Worm (Caenorhabditis elegans) whole organism, L4/young adult: ENCODE results near the gene T14G12.6.

Source experiments
- W03F9.2 ChIP-seq: fragments of 150-350 bp; optimal IDR thresholded peaks from 2 replicates; lab custom pipeline; 2014; ENCODE audit warnings: missing biosample characterization, missing genetic modification characterization
- dao-5 ChIP-seq: sonication (generic microtip); optimal IDR thresholded peaks from 2 replicates; lab custom pipeline; 2016; ENCODE audit warnings: missing genotype, missing genetic modification characterization, moderate library complexity, missing compliant biosample characterization
- him-1 ChIP-seq: sonication (generic microtip); optimal IDR thresholded peaks from 2 replicates; lab custom pipeline; 2016; ENCODE audit warnings: missing genotype, missing genetic modification reagents, missing genetic modification characterization, missing compliant biosample characterization

The T14G12.6 gene

ce11 chrX:3785111-3785808 lies 26.0 kb upstream of the T14G12.6 start:
- TF ChIP-seq him-1 (tag; lab: Kevin White, UChicago) = no peak
- TF ChIP-seq W03F9.2 = no peak
- TF ChIP-seq dao-5 (tag; lab: Kevin White, UChicago) = no peak

DNA sequence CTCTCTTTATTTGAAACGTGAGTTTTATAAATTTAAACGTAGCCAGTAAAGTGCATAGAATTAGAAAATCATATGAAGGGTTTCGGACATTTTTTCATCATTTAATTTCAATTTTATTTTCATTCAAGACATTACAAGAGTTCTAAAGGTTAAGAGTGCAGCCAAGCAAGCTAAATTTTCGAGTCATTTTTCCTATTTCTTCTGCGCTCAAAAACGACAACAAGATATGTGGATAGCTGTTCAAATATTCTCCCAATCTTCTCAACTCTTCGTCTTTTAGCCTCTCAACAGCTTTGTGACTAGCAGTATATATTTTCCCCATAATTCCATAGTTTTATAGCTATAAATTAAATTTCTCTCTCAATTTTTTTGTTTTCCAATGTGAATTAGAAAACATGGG lies 24.4 kb upstream of the T14G12.6 start:
- TF ChIP-seq him-1 (tag; lab: Kevin White, UChicago) = no peak
- no peak for TF ChIP-seq W03F9.2
- no peak for TF ChIP-seq dao-5 (tag; lab: Kevin White, UChicago)

- TF ChIP-seq W03F9.2 = no peak
- no peak for TF ChIP-seq dao-5 (tag; lab: Kevin White, UChicago)
- TF ChIP-seq him-1 (tag; lab: Kevin White, UChicago) = no peak
These were observed 21.8 kb upstream of the T14G12.6 start, which contains the start of gene marg-1 for ce11 chrX:3781040-3781439. Gene marg-1 (minus strand): TSS chrX:3781140.

ce11 chrX:3773233-3773632 lies 14.0 kb upstream of the T14G12.6 start:
- TF ChIP-seq W03F9.2 (no peak), dao-5 (tag; lab: Kevin White, UChicago) (no peak), him-1 (tag; lab: Kevin White, UChicago) (no peak)

DNA sequence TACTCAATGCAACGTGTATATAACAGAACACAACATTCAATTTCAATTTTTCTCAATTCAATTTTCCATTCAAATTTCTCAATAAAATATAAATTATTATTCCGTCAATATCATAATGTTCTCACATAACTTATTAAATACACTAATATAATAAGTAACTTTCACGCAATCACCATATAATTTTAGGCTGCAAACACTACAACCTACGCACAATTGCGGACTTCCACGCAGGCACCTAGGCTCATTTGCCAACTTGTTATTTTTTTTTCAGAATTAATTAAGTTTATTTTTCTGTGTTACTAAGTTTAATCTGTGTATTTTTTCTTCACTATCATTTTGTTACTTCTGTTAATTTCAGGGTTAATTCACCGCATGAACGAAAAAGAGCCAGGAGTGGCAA lies 13.2 kb upstream of the T14G12.6 start, which contains the start of gene F47B7.2:
Gene F47B7.2, plus strand, starts transcription at position 358 of the 400 bp plus-strand sequence.
- TF ChIP-seq W03F9.2 (no peak), dao-5 (tag; lab: Kevin White, UChicago) (no peak), him-1 (tag; lab: Kevin White, UChicago) (no peak)

DNA sequence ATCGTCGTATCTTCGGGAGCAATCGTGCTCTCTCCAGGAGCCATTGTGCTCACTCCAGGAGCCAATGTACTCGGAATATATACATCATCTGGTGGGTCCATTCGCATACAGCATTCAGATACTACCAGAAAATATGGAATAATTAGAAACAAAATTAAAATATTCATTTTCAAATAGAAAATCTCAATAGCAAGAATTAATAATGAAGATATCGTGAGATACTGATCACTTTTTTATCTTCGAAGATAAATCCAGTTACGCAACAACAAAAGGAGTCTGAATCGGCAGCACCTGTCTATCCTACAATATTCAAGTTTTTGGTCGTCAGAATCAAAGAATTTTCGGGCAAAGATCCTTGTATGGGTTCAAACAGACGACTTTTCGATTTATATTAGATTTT lies 9.5 kb upstream of the T14G12.6 start, which contains the start of gene F47B7.5:
Gene F47B7.5, minus strand, starts transcription at position 101 of the 400 bp plus-strand sequence.
- TF ChIP-seq dao-5 (tag; lab: Kevin White, UChicago) (no peak), him-1 (tag; lab: Kevin White, UChicago) (no peak), W03F9.2 (no peak)

DNA sequence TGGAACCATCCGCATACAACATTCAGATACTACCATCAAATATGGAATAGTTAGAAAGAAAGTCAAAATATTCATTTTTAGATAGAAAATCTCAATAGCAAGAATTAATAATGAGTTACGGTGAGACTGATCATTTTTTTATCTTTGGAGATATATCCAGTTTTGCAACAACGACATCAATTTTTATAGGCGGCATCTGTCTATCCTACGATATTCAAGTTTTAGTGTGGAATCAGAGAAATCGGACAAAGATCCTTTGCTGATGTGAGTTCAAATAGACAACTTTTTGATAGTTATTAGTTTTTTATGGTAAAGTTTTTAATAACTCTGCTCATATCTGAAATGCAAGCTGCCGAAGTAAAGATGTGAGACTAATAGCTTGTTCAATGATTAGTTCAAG lies 7.3 kb upstream of the T14G12.6 start, which contains the start of gene F47B7.4:
Gene F47B7.4, minus strand, starts transcription at position 101 of the 400 bp plus-strand sequence.
- TF ChIP-seq him-1 (tag; lab: Kevin White, UChicago) = no peak
- TF ChIP-seq W03F9.2 = no peak
- no peak for TF ChIP-seq dao-5 (tag; lab: Kevin White, UChicago)

- TF ChIP-seq him-1 (tag; lab: Kevin White, UChicago) = no peak
- TF ChIP-seq W03F9.2 = no peak
- no peak for TF ChIP-seq dao-5 (tag; lab: Kevin White, UChicago)
These were observed 5.0 kb upstream of the T14G12.6 start, which contains the start of gene F47B7.3 for ce11 chrX:3764295-3764694. Gene F47B7.3 (minus strand): TSS chrX:3764395.

- no peak for TF ChIP-seq him-1 (tag; lab: Kevin White, UChicago)
- TF ChIP-seq W03F9.2 = no peak
- no peak for TF ChIP-seq dao-5 (tag; lab: Kevin White, UChicago)
These were observed 3.2 kb upstream of the T14G12.6 start, which contains the start of gene T14G12.11 for ce11 chrX:3762410-3762809. Gene T14G12.11 (minus strand): TSS chrX:3762547.

- TF ChIP-seq dao-5 (tag; lab: Kevin White, UChicago) = no peak
- TF ChIP-seq W03F9.2 = no peak
- no peak for TF ChIP-seq him-1 (tag; lab: Kevin White, UChicago)
These were observed 575 bp upstream of the T14G12.6 start for ce11 chrX:3759820-3760219.

- TF ChIP-seq him-1 (tag; lab: Kevin White, UChicago) (no peak), dao-5 (tag; lab: Kevin White, UChicago) (no peak), W03F9.2 (no peak)
These were observed 846 bp downstream of the T14G12.6 start, which contains the start of gene T14G12.12 for ce11 chrX:3758399-3758798. Gene T14G12.12 (minus strand): TSS chrX:3758499.

DNA sequence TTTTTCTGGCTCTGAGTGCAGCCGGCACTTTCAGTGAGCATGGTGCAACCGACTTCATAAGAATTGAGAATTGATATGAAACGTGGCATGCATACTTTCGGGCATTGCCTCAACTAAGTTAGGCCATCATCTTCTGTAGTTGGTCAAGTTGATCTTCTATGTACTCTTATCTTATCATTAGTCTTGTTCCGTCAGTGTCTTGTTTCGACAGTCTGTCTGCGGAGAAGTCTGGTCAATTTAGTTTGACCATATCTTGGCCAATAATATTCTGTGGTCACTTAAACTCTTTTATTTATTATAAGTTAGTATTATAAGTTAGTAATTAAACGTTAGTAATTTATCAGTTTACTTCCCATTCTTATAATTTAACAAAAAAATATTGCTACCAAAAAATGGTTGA lies 3.0 kb downstream of the T14G12.6 start:
- TF ChIP-seq him-1 (tag; lab: Kevin White, UChicago) (no peak), dao-5 (tag; lab: Kevin White, UChicago) (no peak), W03F9.2 (no peak)

ce11 chrX:3755753-3756152 lies 3.5 kb downstream of the T14G12.6 start:
- TF ChIP-seq dao-5 (tag; lab: Kevin White, UChicago) = no peak
- no peak for TF ChIP-seq him-1 (tag; lab: Kevin White, UChicago)
- TF ChIP-seq W03F9.2 = no peak

DNA sequence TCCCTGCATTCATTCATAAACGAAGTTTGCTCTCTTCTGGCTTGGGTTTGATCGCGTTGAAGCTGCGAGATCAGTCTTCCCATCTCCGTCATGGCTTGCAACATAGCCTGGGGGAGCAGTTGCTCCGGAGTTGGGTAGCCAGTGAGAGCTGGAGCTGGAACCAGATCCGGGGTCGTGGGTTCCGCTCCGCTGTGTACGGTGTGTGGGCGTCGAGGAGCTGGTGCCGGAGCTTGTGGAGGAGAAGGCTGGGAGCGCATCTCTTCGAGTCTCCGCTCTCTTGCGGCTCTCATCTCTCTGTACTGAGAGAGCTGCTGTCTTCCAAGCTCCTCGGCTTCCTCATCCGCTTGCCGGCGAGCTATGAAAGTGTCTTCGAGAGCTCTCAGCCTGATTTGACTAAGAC lies 6.8 kb downstream of the T14G12.6 start:
- TF ChIP-seq him-1 (tag; lab: Kevin White, UChicago) (no peak), W03F9.2 (no peak), dao-5 (tag; lab: Kevin White, UChicago) (no peak)
